Worm (Caenorhabditis elegans) whole organism, L4 larva: ENCODE results near the gene F46C3.7.

Experiments
- D1046.2 ChIP-seq: fragments of 200-800 bp; sonication (Bioruptor generic); IDR thresholded peaks from 2 replicates; pipeline ENCODE4 v1.3.6; 2022; ENCODE audit warnings: missing genetic modification characterization, missing compliant biosample characterization
- F37D6.2 ChIP-seq: sonication (generic microtip); optimal IDR thresholded peaks from 2 replicates; lab custom pipeline; 2016; ENCODE audit warnings: mild to moderate bottlenecking, missing genetic modification characterization, missing compliant biosample characterization
- Y48G9A.11 ChIP-seq: fragments of 200-800 bp; sonication (Bioruptor generic); IDR thresholded peaks from 2 replicates; pipeline ENCODE4 v1.3.6; 2022; ENCODE audit warnings: missing genetic modification reagents, missing genetic modification characterization, missing compliant biosample characterization
- Y5F2A.4 ChIP-seq: fragments of 200-800 bp; sonication (Bioruptor generic); optimal IDR thresholded peaks from 2 replicates; lab custom pipeline; 2018; ENCODE audit warnings: mild to moderate bottlenecking, missing genetic modification characterization, missing compliant biosample characterization
- ZK337.2 ChIP-seq: fragments of 200-800 bp; sonication (Bioruptor generic); IDR thresholded peaks from 2 replicates; pipeline ENCODE4 v1.3.6; 2022; ENCODE audit warnings: missing genetic modification reagents, missing genetic modification characterization, missing compliant biosample characterization
- aha-1 ChIP-seq: fragments of 150-350 bp; peaks from one replicate; lab custom pipeline; 2014; ENCODE audit warnings: missing biosample characterization, missing genetic modification characterization
- ama-1 ChIP-seq: fragments of 150-350 bp; optimal IDR thresholded peaks from 2 replicates; lab custom pipeline; 2014; ENCODE audit warnings: inconsistent platforms, mixed read lengths
- attf-4 ChIP-seq: sonication (generic microtip); optimal IDR thresholded peaks from 3 replicates; lab custom pipeline; 2017; ENCODE audit warnings: missing biosample characterization, missing genetic modification characterization
- ceh-82 ChIP-seq: sonication (generic microtip); optimal IDR thresholded peaks from 2 replicates; lab custom pipeline; 2017; ENCODE audit warnings: missing biosample characterization, missing genetic modification characterization
- daf-12 ChIP-seq: fragments of 150-350 bp; optimal IDR thresholded peaks from 2 replicates; lab custom pipeline; 2014; ENCODE audit warnings: missing biosample characterization, missing genetic modification reagents, missing genetic modification characterization
- daf-16 ChIP-seq, 3 experiments: sonication (generic microtip); optimal IDR thresholded peaks; 2 replicates each; lab custom pipeline; 2016 to 2017; ENCODE audit warnings: missing genetic modification characterization in 3 of 3, missing genetic modification reagents in 3 of 3, mild to moderate bottlenecking in 2 of 3, missing compliant biosample characterization in 2 of 3, missing biosample characterization in 1 of 3, moderate library complexity in 1 of 3
- dmd-6 ChIP-seq: fragments of 200-800 bp; sonication (Bioruptor generic); IDR thresholded peaks from 2 replicates; pipeline ENCODE4 v1.3.6; 2022; ENCODE audit warnings: missing genetic modification reagents, missing genetic modification characterization, missing compliant biosample characterization
- dve-1 ChIP-seq: sonication (generic microtip); optimal IDR thresholded peaks from 2 replicates; lab custom pipeline; 2017; ENCODE audit warnings: antibody characterized with exemption, mild to moderate bottlenecking, missing genetic modification characterization, missing compliant biosample characterization; ENCODE audit not compliant: insufficient read depth
- egl-27 ChIP-seq: sonication (generic microtip); optimal IDR thresholded peaks from 3 replicates; lab custom pipeline; 2017; ENCODE audit warnings: missing biosample characterization, missing genetic modification reagents, missing genetic modification characterization
- hif-1 ChIP-seq, 2 experiments: sonication (generic microtip); optimal IDR thresholded peaks; 2 replicates each; lab custom pipeline; 2016 to 2017; ENCODE audit warnings: missing compliant biosample characterization in 2 of 2, missing genetic modification characterization in 2 of 2, missing genetic modification reagents in 2 of 2, missing genotype in 2 of 2, mild to moderate bottlenecking in 1 of 2
- hlh-11 ChIP-seq: fragments of 200-800 bp; sonication (Bioruptor generic); optimal IDR thresholded peaks from 2 replicates; lab custom pipeline; 2018; ENCODE audit warnings: mild to moderate bottlenecking, missing genetic modification characterization, missing compliant biosample characterization
- hlh-30 ChIP-seq: sonication (generic microtip); optimal IDR thresholded peaks from 2 replicates; lab custom pipeline; 2017; ENCODE audit warnings: antibody characterized with exemption, mild to moderate bottlenecking, missing genetic modification characterization, missing compliant biosample characterization; ENCODE audit not compliant: insufficient read depth
- lin-1 ChIP-seq: fragments of 200-800 bp; sonication (Bioruptor generic); IDR thresholded peaks from 2 replicates; pipeline ENCODE4 v1.3.6; 2022; ENCODE audit warnings: missing genetic modification reagents, missing genetic modification characterization, missing compliant biosample characterization
- lin-15B ChIP-seq: fragments of 150-350 bp; sonication (generic microtip); optimal IDR thresholded peaks from 3 replicates; lab custom pipeline; 2014; ENCODE audit warnings: missing biosample characterization, missing genetic modification characterization
- lin-38 ChIP-seq: fragments of 200-800 bp; sonication (Bioruptor generic); IDR thresholded peaks from 2 replicates; pipeline ENCODE4 v1.3.6; 2022; ENCODE audit warnings: missing genetic modification reagents, missing genetic modification characterization, missing compliant biosample characterization
- mdl-1 ChIP-seq, 2 experiments: fragments of 150-350 bp in 1 of 2; sonication (generic microtip) in 1 of 2; optimal IDR thresholded peaks; 2 replicates each; lab custom pipeline; 2014 to 2017; ENCODE audit warnings: missing biosample characterization in 2 of 2, missing genetic modification characterization in 2 of 2
- mep-1 ChIP-seq: fragments of 150-350 bp; sonication (generic microtip); optimal IDR thresholded peaks from 3 replicates; lab custom pipeline; 2014; ENCODE audit warnings: missing biosample characterization, missing genetic modification characterization
- mes-2 ChIP-seq: sonication (generic microtip); optimal IDR thresholded peaks from 2 replicates; lab custom pipeline; 2016; ENCODE audit warnings: missing genotype, mild to moderate bottlenecking, missing genetic modification characterization, missing compliant biosample characterization; ENCODE audit not compliant: poor library complexity, severe bottlenecking
- mxl-2 ChIP-seq: fragments of 200-800 bp; sonication (Bioruptor generic); conservative IDR thresholded peaks from 2 replicates; pipeline ENCODE4 v1.3.6; 2022; ENCODE audit warnings: missing genetic modification reagents, missing genetic modification characterization, missing compliant biosample characterization
- mxl-3 ChIP-seq: fragments of 200-800 bp; sonication (Bioruptor generic); optimal IDR thresholded peaks from 2 replicates; lab custom pipeline; 2018; ENCODE audit warnings: mild to moderate bottlenecking, missing genetic modification characterization, missing compliant biosample characterization
- nhr-11 ChIP-seq: fragments of 150-350 bp; optimal IDR thresholded peaks from 2 replicates; lab custom pipeline; 2014; ENCODE audit warnings: missing biosample characterization, missing genetic modification characterization
- nhr-28 ChIP-seq: fragments of 150-350 bp; optimal IDR thresholded peaks from 2 replicates; lab custom pipeline; 2014; ENCODE audit warnings: missing biosample characterization, missing genetic modification characterization
- nhr-41 ChIP-seq: fragments of 200-800 bp; sonication (Bioruptor generic); IDR thresholded peaks from 2 replicates; pipeline ENCODE4 v1.3.6; 2022; ENCODE audit warnings: missing genetic modification reagents, missing genetic modification characterization, missing compliant biosample characterization
- nhr-6 ChIP-seq: fragments of 150-350 bp; optimal IDR thresholded peaks from 2 replicates; lab custom pipeline; 2014; ENCODE audit warnings: missing biosample characterization, missing genetic modification characterization
- nhr-77 ChIP-seq: fragments of 150-350 bp; optimal IDR thresholded peaks from 2 replicates; lab custom pipeline; 2014; ENCODE audit warnings: missing biosample characterization, missing genetic modification characterization
- pha-4 ChIP-seq, 2 experiments: fragments of 150-350 bp in 1 of 2; fragments of 200-800 bp in 1 of 2; sonication (Bioruptor generic) in 1 of 2; IDR thresholded peaks in 1 of 2; optimal IDR thresholded peaks in 1 of 2; 2 replicates each; pipeline versions ENCODE4 v1.3.6 to Lab custom; 2014 to 2022; ENCODE audit warnings: missing genetic modification characterization in 2 of 2, missing genetic modification reagents in 2 of 2, missing biosample characterization in 1 of 2, missing compliant biosample characterization in 1 of 2
- php-3 ChIP-seq: fragments of 200-800 bp; sonication (Bioruptor generic); IDR thresholded peaks from 2 replicates; pipeline ENCODE4 v1.3.6; 2022; ENCODE audit warnings: missing genetic modification reagents, missing genetic modification characterization, missing compliant biosample characterization
- pqm-1 ChIP-seq: sonication (generic microtip); optimal IDR thresholded peaks from 2 replicates; lab custom pipeline; 2017; ENCODE audit warnings: missing biosample characterization, missing genetic modification characterization
- sdz-12 ChIP-seq: fragments of 200-800 bp; sonication (Bioruptor generic); optimal IDR thresholded peaks from 2 replicates; lab custom pipeline; 2018; ENCODE audit warnings: mild to moderate bottlenecking, missing genetic modification characterization, missing compliant biosample characterization
- set-16 ChIP-seq: fragments of 200-800 bp; sonication (Bioruptor generic); IDR thresholded peaks from 2 replicates; pipeline ENCODE4 v1.3.6; 2022; ENCODE audit warnings: missing genetic modification reagents, missing genetic modification characterization, missing compliant biosample characterization
- skn-1 ChIP-seq: fragments of 150-350 bp; optimal IDR thresholded peaks from 2 replicates; lab custom pipeline; 2014; ENCODE audit warnings: missing biosample characterization, missing genetic modification characterization
- tra-1 ChIP-seq: fragments of 200-800 bp; sonication (Bioruptor generic); IDR thresholded peaks from 2 replicates; pipeline ENCODE4 v1.3.6; 2022; ENCODE audit warnings: missing genetic modification reagents, missing genetic modification characterization, missing compliant biosample characterization
- unc-62 ChIP-seq, 3 experiments: fragments of 150-350 bp in 1 of 3; sonication (generic microtip); optimal IDR thresholded peaks in 2 of 3; peaks in 1 of 3; 1 replicate in 1 of 3; 2 replicates in 2 of 3; lab custom pipeline; 2014 to 2017; ENCODE audit warnings: missing biosample characterization in 3 of 3, missing genetic modification characterization in 3 of 3, missing genetic modification reagents in 3 of 3, missing genotype in 1 of 3

The F46C3.7 gene

ce11 chrX:11478758-11479157 lies 38.9 kb downstream of the F46C3.7 start (continued):
- TF ChIP-seq dmd-6 = peak; percentile 10; the same call in 1 of the 2 replicates
- no peak for TF ChIP-seq daf-12
- TF ChIP-seq attf-4 (tag; lab: Kevin White, UChicago) = no peak
- TF ChIP-seq ceh-82 (tag; lab: Kevin White, UChicago) = no peak
- TF ChIP-seq, all 104 proteins: peak for 14

- TF ChIP-seq dmd-6 (peak; percentile 18), nhr-28 (tag; lab: Kevin White, UChicago) (peak; percentile 32), pqm-1 (peak; percentile 35), hlh-30 (tag; lab: Kevin White, UChicago) (peak; percentile 10), unc-62 (GFP tag; optimal IDR thresholded peaks at IDR 0.05 in 1 of 2; lab: Kevin White, UChicago) (peak in 1 of 2 experiments; percentile 78), unc-62 (tag; optimal IDR thresholded peaks at IDR 0.05; lab: Kevin White, UChicago) (no peak), mxl-3 (peak; percentile 5), nhr-6 (tag; lab: Kevin White, UChicago) (peak; percentile 13), mes-2 (tag; lab: Kevin White, UChicago) (peak; percentile 28), ama-1 (lab: Kevin White, UChicago) (no peak), lin-15B (tag; lab: Kevin White, UChicago) (no peak), Y48G9A.11 (GFP tag; lab: Robert Waterston, UW) (no peak), set-16 (GFP tag; lab: Robert Waterston, UW) (no peak), aha-1 (tag; lab: Kevin White, UChicago) (peak; percentile 68), tra-1 (0 out of 2 replicates have a peak, but pooled peaks have one; percentile 28)
These were observed 39.6 kb downstream of the F46C3.7 start for ce11 chrX:11479321-11479863.

- peak; percentile 2 for TF ChIP-seq mes-2 (tag; lab: Kevin White, UChicago)
- no peak for TF ChIP-seq ZK337.2 (GFP tag; lab: Robert Waterston, UW)
- TF ChIP-seq hlh-30 (tag; lab: Kevin White, UChicago) = peak; percentile 58
- no peak for TF ChIP-seq nhr-11 (tag; lab: Kevin White, UChicago)
- no peak for TF ChIP-seq mep-1 (tag; lab: Kevin White, UChicago)
- TF ChIP-seq sdz-12 (GFP tag; lab: Kevin White, UChicago) = no peak
- TF ChIP-seq unc-62 (GFP tag; optimal IDR thresholded peaks at IDR 0.05 in 1 of 2; lab: Kevin White, UChicago) = peak in 1 of 2 experiments; percentile 50
- no peak for TF ChIP-seq unc-62 (tag; optimal IDR thresholded peaks at IDR 0.05; lab: Kevin White, UChicago)
- peak; percentile 27 for TF ChIP-seq hlh-11
- TF ChIP-seq skn-1 (tag; lab: Kevin White, UChicago) = no peak
- TF ChIP-seq mdl-1 (tag; optimal IDR thresholded peaks at IDR 0.05; lab: Kevin White, UChicago) = no peak
- TF ChIP-seq mxl-2 (GFP tag; lab: Robert Waterston, UW) = no peak
- peak; percentile 41 for TF ChIP-seq dmd-6
These were observed 40.2 kb downstream of the F46C3.7 start for ce11 chrX:11480032-11480431.

ce11 chrX:11480990-11481824 lies 41.4 kb downstream of the F46C3.7 start:
- TF ChIP-seq dmd-6 (peak; percentile 94), nhr-77 (tag; lab: Kevin White, UChicago) (peak; percentile 54), hlh-11 (peak; percentile 84), tra-1 (0 out of 2 replicates have a peak, but pooled peaks have one; percentile 65), lin-1 (peak; percentile 84; the same call in 1 of the 2 replicates), nhr-28 (tag; lab: Kevin White, UChicago) (peak; percentile 87), nhr-41 (0 out of 2 replicates have a peak, but pooled peaks have one; percentile 37), D1046.2 (GFP tag; lab: Robert Waterston, UW) (peak; percentile 57; the same call in 1 of the 2 replicates), aha-1 (tag; lab: Kevin White, UChicago) (peak; percentile 91), daf-16 (GFP tag; optimal IDR thresholded peaks at IDR 0.05; lab: Kevin White, UChicago) (no peak), daf-16 (tag; optimal IDR thresholded peaks at IDR 0.05; lab: Kevin White, UChicago) (peak; percentile 60), dve-1 (peak; percentile 91), hlh-30 (tag; lab: Kevin White, UChicago) (peak; percentile 49), Y5F2A.4 (GFP tag; lab: Kevin White, UChicago) (no peak), pqm-1 (peak; percentile 88), pha-4 (GFP tag; IDR thresholded peaks at IDR 0.05; lab: Robert Waterston, UW) (peak; percentile 27; the same call in 1 of the 2 replicates), pha-4 (tag; optimal IDR thresholded peaks at IDR 0.05; lab: Kevin White, UChicago) (no peak), F37D6.2 (no peak), lin-15B (tag; lab: Kevin White, UChicago) (no peak), egl-27 (tag; lab: Kevin White, UChicago) (peak; percentile 21), hif-1 (tag; optimal IDR thresholded peaks at IDR 0.05; lab: Kevin White, UChicago) (no peak), php-3 (GFP tag; lab: Robert Waterston, UW) (peak; percentile 71), unc-62 (GFP tag; optimal IDR thresholded peaks at IDR 0.05 in 1 of 2; lab: Kevin White, UChicago) (peak in 1 of 2 experiments; percentile 93), unc-62 (tag; optimal IDR thresholded peaks at IDR 0.05; lab: Kevin White, UChicago) (no peak), lin-38 (GFP tag; lab: Robert Waterston, UW) (0 out of 2 replicates have a peak, but pooled peaks have one; percentile 18)
